Worm (Caenorhabditis elegans): Measurements from ENCODE around the gene T14B4.8.
"Not testable (repeated sequence)": the region's sequence is repeated elsewhere in the genome, so short reads cannot be mapped to it uniquely, and the experiment has no call there.

The T14B4.8 gene

DNA sequence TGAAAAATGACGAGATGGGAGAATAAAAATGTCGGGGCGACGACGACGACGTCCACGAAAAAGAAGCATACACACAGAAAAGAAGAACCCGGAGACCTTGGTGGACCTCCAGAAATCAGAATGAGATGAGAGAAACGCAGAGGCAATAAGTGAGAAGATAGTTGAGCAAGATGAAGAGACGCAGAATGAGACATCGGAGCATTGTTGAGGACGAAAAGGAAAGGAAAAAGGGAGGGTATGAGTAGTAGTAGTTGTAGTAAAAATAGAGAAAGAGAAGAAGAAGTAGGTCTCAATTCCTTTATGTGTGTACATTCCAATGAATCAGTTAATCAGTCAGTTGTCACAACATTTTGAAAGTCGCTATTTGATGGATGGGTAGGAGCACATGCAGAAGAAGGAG lies at the start of gene T14B4.8:
Gene T14B4.8, minus strand, starts transcription at position 60 of the 400 bp plus-strand sequence.
- TF ChIP-seq hmg-4 (GFP tag; optimal IDR thresholded peaks at IDR 0.05): no peak
- no peak for TF ChIP-seq ceh-36 (tag; optimal IDR thresholded peaks at IDR 0.05)
- no peak for TF ChIP-seq pes-1 (GFP tag; IDR thresholded peaks at IDR 0.05)

DNA sequence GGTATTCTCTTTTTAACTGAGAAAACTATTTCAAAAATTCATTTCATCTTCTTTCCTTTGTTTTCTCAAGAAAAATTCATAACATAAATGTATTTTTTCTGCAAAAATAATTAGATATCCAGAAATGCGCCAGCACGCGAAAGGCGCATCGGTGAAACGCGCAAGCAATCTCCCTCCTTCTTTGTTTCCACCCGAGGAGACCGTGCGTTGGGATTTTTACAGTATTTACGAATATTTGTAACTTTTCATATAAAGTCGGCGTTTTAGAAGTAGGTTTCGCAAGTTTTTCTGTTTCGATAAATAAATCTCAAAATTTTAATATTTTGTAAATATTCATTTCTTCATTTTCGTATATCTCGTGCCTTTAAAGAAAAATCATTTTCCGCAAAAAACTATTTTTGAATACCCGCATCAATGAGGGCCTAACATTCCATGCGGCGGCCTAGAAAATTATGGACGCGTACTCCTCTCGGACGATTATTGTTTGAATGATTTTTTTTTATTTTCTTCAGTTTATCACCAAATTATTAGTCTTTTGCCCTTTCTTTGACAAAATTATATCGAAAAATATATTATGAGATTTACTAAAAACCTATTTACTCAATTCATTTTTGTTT lies 47.3 kb upstream of the T14B4.8 start, which contains the start of gene ssup-72:
Gene ssup-72, plus strand, starts transcription at position 181 of the 617 bp plus-strand sequence.
- TF ChIP-seq tbx-11 (GFP tag; IDR thresholded peaks at IDR 0.05) (no peak), hmg-4 (GFP tag; optimal IDR thresholded peaks at IDR 0.05) (peak; percentile 35), tbx-37 (GFP tag; conservative IDR thresholded peaks at IDR 0.05) (peak; percentile 75), B0310.2 (tag; optimal IDR thresholded peaks at IDR 0.05) (no peak), ceh-13 (GFP tag; optimal IDR thresholded peaks at IDR 0.05) (no peak)

DNA sequence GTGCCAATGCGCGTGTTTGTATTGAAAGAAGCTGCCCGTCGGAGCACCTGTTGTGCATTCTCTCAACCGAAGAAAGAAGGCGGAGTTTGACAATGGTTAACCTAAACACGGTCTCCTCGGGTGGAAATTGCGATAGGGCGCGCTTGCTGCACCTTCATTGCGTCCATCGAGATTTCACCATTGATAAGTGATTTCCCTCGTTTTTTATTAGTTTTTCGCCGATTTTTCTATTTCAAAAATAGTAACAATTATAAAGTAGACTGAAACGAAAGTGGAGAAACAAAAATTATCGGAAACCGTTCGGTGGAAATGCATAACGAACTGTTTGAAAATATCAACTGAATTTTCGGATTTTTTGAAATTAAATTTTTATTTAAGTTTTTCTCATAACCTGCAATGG lies 45.9 kb upstream of the T14B4.8 start, which contains the start of gene agr-1:
Gene agr-1, minus strand, starts transcription at position 101 of the 400 bp plus-strand sequence.
- not testable (repeated sequence) for TF ChIP-seq B0310.2 (tag; optimal IDR thresholded peaks at IDR 0.05); F13C5.2 (tag; optimal IDR thresholded peaks at IDR 0.05); scrt-1 (GFP tag; IDR thresholded peaks at IDR 0.05)

DNA sequence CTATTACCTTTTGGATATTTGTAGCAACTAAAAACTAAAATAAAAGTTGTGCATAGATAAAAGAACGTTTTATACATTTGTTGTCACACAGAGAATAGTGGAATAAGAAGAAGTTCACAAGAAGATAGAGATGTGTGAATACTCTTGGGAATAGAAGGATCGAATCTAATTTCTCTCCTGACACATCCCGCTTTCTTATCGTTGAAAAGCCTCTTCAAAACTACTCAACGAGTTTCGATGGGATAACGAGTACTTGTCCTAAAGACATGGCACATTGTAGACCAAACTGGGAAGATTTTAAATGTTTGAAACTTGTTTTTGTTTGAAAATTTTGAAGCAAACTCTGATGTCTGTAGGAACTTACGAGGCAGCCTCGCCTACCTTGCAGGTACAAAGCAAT lies 43.3 kb upstream of the T14B4.8 start:
- TF ChIP-seq sea-1 (GFP tag; conservative IDR thresholded peaks at IDR 0.05): no peak
- no peak for TF ChIP-seq pes-1 (GFP tag; IDR thresholded peaks at IDR 0.05)
- TF ChIP-seq F13C5.2 (tag; optimal IDR thresholded peaks at IDR 0.05): no peak
- TF ChIP-seq ama-1 (optimal IDR thresholded peaks at IDR 0.05): no peak
- TF ChIP-seq ets-7 (tag; optimal IDR thresholded peaks at IDR 0.05): no peak
- TF ChIP-seq scrt-1 (GFP tag; IDR thresholded peaks at IDR 0.05): no peak
- TF ChIP-seq aly-1 (tag; optimal IDR thresholded peaks at IDR 0.05): no peak
- TF ChIP-seq ceh-13 (GFP tag; optimal IDR thresholded peaks at IDR 0.05): no peak
- TF ChIP-seq hnd-1 (tag; optimal IDR thresholded peaks at IDR 0.05): no peak
- TF ChIP-seq tra-4 (tag; optimal IDR thresholded peaks at IDR 0.05): no peak
- TF ChIP-seq hmbx-1 (tag; optimal IDR thresholded peaks at IDR 0.05): no peak
- no peak for TF ChIP-seq tbx-37 (GFP tag; conservative IDR thresholded peaks at IDR 0.05)
- TF ChIP-seq hmg-4 (GFP tag; optimal IDR thresholded peaks at IDR 0.05): no peak
- no peak for TF ChIP-seq B0310.2 (tag; optimal IDR thresholded peaks at IDR 0.05)

DNA sequence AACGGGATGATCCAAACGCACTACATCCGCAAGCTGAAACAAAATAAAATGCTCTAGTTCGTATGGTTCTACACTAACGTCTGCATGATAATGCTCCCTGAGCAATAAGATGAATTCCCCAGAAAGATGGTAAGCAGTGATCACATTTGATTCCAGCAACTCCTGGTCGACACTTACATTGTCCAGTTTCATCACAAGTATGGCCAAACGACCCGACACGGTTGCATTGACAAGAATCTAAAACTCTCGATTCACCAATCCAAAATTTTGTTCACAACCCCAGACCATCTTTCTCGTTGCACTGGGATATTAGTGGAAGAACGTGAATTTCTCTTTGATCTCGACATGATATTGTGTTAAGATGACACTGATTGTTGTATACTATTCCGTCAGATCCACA lies 40.8 kb upstream of the T14B4.8 start:
- 0 out of 2 replicates have a peak, but pooled peaks have one; percentile 40 for TF ChIP-seq scrt-1 (GFP tag; IDR thresholded peaks at IDR 0.05)
- TF ChIP-seq pes-1 (GFP tag; IDR thresholded peaks at IDR 0.05): no peak
- TF ChIP-seq tra-4 (tag; optimal IDR thresholded peaks at IDR 0.05): no peak
- no peak for TF ChIP-seq hmbx-1 (tag; optimal IDR thresholded peaks at IDR 0.05)
- no peak for TF ChIP-seq ets-7 (tag; optimal IDR thresholded peaks at IDR 0.05)
- TF ChIP-seq flt-1 (GFP tag; IDR thresholded peaks at IDR 0.05): no peak

DNA sequence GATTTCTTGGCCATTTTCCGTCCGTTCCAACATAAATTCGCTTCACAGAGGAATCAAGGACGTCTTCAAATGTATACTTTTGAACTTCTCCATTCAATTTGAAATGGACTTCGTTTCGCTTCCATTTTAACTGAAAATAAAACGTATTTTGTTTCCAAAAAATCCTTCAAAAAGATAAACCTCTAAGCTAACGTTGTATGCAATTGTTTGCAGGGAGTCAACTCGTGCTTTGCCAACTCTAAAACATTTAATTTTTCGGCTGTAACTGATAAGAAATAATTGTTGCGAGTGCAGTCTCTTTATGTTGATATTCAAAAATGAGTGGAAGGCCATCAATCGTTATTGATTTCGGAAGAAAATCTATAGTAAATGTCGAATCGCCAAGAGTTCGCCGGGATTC lies 38.8 kb upstream of the T14B4.8 start, which contains the start of gene F41G3.18:
Gene F41G3.18, plus strand, starts transcription at position 301 of the 400 bp plus-strand sequence.
- TF ChIP-seq B0310.2 (tag; optimal IDR thresholded peaks at IDR 0.05) (no peak), ama-1 (optimal IDR thresholded peaks at IDR 0.05) (no peak), hmg-4 (GFP tag; optimal IDR thresholded peaks at IDR 0.05) (no peak), hnd-1 (tag; optimal IDR thresholded peaks at IDR 0.05) (no peak), tra-4 (tag; optimal IDR thresholded peaks at IDR 0.05) (no peak), aly-1 (tag; optimal IDR thresholded peaks at IDR 0.05) (no peak)

DNA sequence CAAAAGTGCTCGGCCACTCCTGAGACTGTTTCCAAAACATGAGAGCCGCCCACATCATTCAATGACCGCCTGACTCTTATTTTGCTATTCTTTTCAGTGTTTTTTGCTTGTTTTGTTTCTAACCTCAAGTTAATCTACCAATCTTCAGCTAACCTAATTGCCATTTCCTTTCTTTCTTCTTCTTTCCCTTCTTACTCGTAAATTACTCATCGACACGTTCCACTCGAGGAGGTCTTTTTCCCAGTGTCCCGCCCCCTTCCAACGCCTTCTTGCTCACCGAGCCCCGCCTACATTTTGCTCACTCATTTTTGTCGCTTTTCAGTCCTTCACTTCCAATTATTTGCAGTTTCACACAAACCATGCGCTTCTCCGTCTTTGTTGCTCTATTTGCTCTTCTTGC lies 35.5 kb upstream of the T14B4.8 start, which contains the start of gene nlp-50:
Gene nlp-50, plus strand, starts transcription at position 301 of the 400 bp plus-strand sequence.
- no peak for TF ChIP-seq hmbx-1 (tag; optimal IDR thresholded peaks at IDR 0.05)
- TF ChIP-seq tra-4 (tag; optimal IDR thresholded peaks at IDR 0.05): no peak
- TF ChIP-seq F13C5.2 (tag; optimal IDR thresholded peaks at IDR 0.05): no peak
- no peak for TF ChIP-seq tbx-11 (GFP tag; IDR thresholded peaks at IDR 0.05)
- no peak for TF ChIP-seq aly-1 (tag; optimal IDR thresholded peaks at IDR 0.05)
- TF ChIP-seq sea-1 (GFP tag; conservative IDR thresholded peaks at IDR 0.05): no peak
- TF ChIP-seq scrt-1 (GFP tag; IDR thresholded peaks at IDR 0.05): no peak
- TF ChIP-seq B0310.2 (tag; optimal IDR thresholded peaks at IDR 0.05): no peak
- no peak for TF ChIP-seq flt-1 (GFP tag; IDR thresholded peaks at IDR 0.05)
- TF ChIP-seq ama-1 (optimal IDR thresholded peaks at IDR 0.05): no peak
- TF ChIP-seq ets-7 (tag; optimal IDR thresholded peaks at IDR 0.05): no peak
- no peak for TF ChIP-seq hnd-1 (tag; optimal IDR thresholded peaks at IDR 0.05)
- no peak for TF ChIP-seq tbx-37 (GFP tag; conservative IDR thresholded peaks at IDR 0.05)
- TF ChIP-seq ceh-36 (tag; optimal IDR thresholded peaks at IDR 0.05): no peak

DNA sequence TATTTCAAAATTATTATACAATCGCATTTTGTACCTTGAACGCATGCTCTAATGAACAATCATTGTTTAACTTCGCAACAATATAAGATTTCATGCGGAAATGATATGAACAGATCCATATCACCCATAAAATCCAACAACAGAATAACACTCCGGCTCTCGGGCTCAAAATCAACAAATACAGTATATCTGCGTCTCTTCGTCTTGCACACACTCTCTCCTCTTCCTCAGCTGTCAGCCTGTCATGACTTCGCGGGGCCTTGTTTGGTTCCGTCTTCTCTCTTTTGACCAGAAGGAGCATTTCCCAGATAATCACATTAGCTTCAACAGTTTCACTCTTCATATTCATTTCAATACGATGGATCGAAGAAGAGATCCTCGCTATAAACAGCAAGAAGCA lies 27.0 kb upstream of the T14B4.8 start, which contains the start of gene F41G3.3:
Gene F41G3.3, plus strand, starts transcription at position 301 of the 400 bp plus-strand sequence.
- TF ChIP-seq ama-1 (optimal IDR thresholded peaks at IDR 0.05): no peak
- TF ChIP-seq ets-7 (tag; optimal IDR thresholded peaks at IDR 0.05): no peak
- no peak for TF ChIP-seq F13C5.2 (tag; optimal IDR thresholded peaks at IDR 0.05)
- TF ChIP-seq flt-1 (GFP tag; IDR thresholded peaks at IDR 0.05): no peak
- TF ChIP-seq scrt-1 (GFP tag; IDR thresholded peaks at IDR 0.05): no peak
- TF ChIP-seq tbx-37 (GFP tag; conservative IDR thresholded peaks at IDR 0.05): no peak
- no peak for TF ChIP-seq aly-1 (tag; optimal IDR thresholded peaks at IDR 0.05)
- TF ChIP-seq B0310.2 (tag; optimal IDR thresholded peaks at IDR 0.05): no peak
- TF ChIP-seq tbx-11 (GFP tag; IDR thresholded peaks at IDR 0.05): no peak
- TF ChIP-seq tra-4 (tag; optimal IDR thresholded peaks at IDR 0.05): no peak
- no peak for TF ChIP-seq pes-1 (GFP tag; IDR thresholded peaks at IDR 0.05)
- TF ChIP-seq hnd-1 (tag; optimal IDR thresholded peaks at IDR 0.05): no peak
